Worm (Caenorhabditis elegans) whole organism, L4 larva: ENCODE data around the gene srh-111.
A peak's percentile ranks its signal among the peaks of the same experiment; 100 is the strongest.

Experiments
- F10B5.3 ChIP-seq: sonication (generic microtip); optimal IDR thresholded peaks from 2 replicates; lab custom pipeline; 2016; ENCODE audit warnings: mild to moderate bottlenecking, missing genetic modification characterization, missing compliant biosample characterization
- F37D6.2 ChIP-seq: sonication (generic microtip); optimal IDR thresholded peaks from 2 replicates; lab custom pipeline; 2016; ENCODE audit warnings: mild to moderate bottlenecking, missing genetic modification characterization, missing compliant biosample characterization
- F49E8.2 ChIP-seq: sonication (generic microtip); optimal IDR thresholded peaks from 2 replicates; lab custom pipeline; 2016; ENCODE audit warnings: missing compliant biosample characterization, mild to moderate bottlenecking, missing genetic modification characterization, borderline replicate concordance
- T20F7.1 ChIP-seq: fragments of 200-800 bp; sonication (Bioruptor generic); optimal IDR thresholded peaks from 2 replicates; lab custom pipeline; 2018; ENCODE audit warnings: mild to moderate bottlenecking, missing genetic modification characterization, missing compliant biosample characterization
- Y105C5A.15 ChIP-seq: fragments of 200-800 bp; sonication (Bioruptor generic); IDR thresholded peaks from 2 replicates; pipeline ENCODE4 v1.3.6; 2022; ENCODE audit warnings: missing genetic modification characterization, missing compliant biosample characterization
- Y75B8A.6 ChIP-seq: fragments of 200-800 bp; sonication (Bioruptor generic); IDR thresholded peaks from 2 replicates; pipeline ENCODE4 v1.3.6; 2022; ENCODE audit warnings: missing genetic modification reagents, missing genetic modification characterization, missing compliant biosample characterization
- ZK337.2 ChIP-seq: fragments of 200-800 bp; sonication (Bioruptor generic); IDR thresholded peaks from 2 replicates; pipeline ENCODE4 v1.3.6; 2022; ENCODE audit warnings: missing genetic modification reagents, missing genetic modification characterization, missing compliant biosample characterization
- aha-1 ChIP-seq: fragments of 150-350 bp; peaks from one replicate; lab custom pipeline; 2014; ENCODE audit warnings: missing biosample characterization, missing genetic modification characterization
- attf-4 ChIP-seq: sonication (generic microtip); optimal IDR thresholded peaks from 3 replicates; lab custom pipeline; 2017; ENCODE audit warnings: missing biosample characterization, missing genetic modification characterization
- ceh-20 ChIP-seq: fragments of 200-800 bp; sonication (Bioruptor generic); IDR thresholded peaks from 2 replicates; pipeline ENCODE4 v1.3.6; 2022; ENCODE audit warnings: missing genetic modification reagents, missing genetic modification characterization, missing compliant biosample characterization
- ceh-28 ChIP-seq: fragments of 150-350 bp; optimal IDR thresholded peaks from 2 replicates; lab custom pipeline; 2014; ENCODE audit warnings: missing biosample characterization, missing genetic modification reagents, missing genetic modification characterization
- ceh-32 ChIP-seq: sonication (generic microtip); optimal IDR thresholded peaks from 2 replicates; lab custom pipeline; 2016; ENCODE audit warnings: mild to moderate bottlenecking, missing genetic modification characterization, missing compliant biosample characterization; ENCODE audit not compliant: poor library complexity
- ceh-82 ChIP-seq: sonication (generic microtip); optimal IDR thresholded peaks from 2 replicates; lab custom pipeline; 2017; ENCODE audit warnings: missing biosample characterization, missing genetic modification characterization
- ctbp-1 ChIP-seq: fragments of 200-800 bp; sonication (Bioruptor generic); IDR thresholded peaks from 2 replicates; pipeline ENCODE4 v1.3.6; 2022; ENCODE audit warnings: missing genetic modification reagents, missing genetic modification characterization, missing compliant biosample characterization
- daf-12 ChIP-seq: fragments of 150-350 bp; optimal IDR thresholded peaks from 2 replicates; lab custom pipeline; 2014; ENCODE audit warnings: missing biosample characterization, missing genetic modification reagents, missing genetic modification characterization
- daf-16 ChIP-seq, 3 experiments: sonication (generic microtip); optimal IDR thresholded peaks; 2 replicates each; lab custom pipeline; 2016 to 2017; ENCODE audit warnings: missing genetic modification characterization in 3 of 3, missing genetic modification reagents in 3 of 3, mild to moderate bottlenecking in 2 of 3, missing compliant biosample characterization in 2 of 3, missing biosample characterization in 1 of 3, moderate library complexity in 1 of 3
- dmd-8 ChIP-seq: fragments of 200-800 bp; sonication (Bioruptor generic); IDR thresholded peaks from 2 replicates; pipeline ENCODE4 v1.3.6; 2022; ENCODE audit warnings: missing genetic modification characterization, missing compliant biosample characterization
- duxl-1 ChIP-seq: sonication (generic microtip); optimal IDR thresholded peaks from 2 replicates; lab custom pipeline; 2016; ENCODE audit warnings: mild to moderate bottlenecking, missing genetic modification characterization, moderate library complexity, missing compliant biosample characterization; ENCODE audit not compliant: poor library complexity
- egl-43 ChIP-seq: fragments of 200-800 bp; sonication (Bioruptor generic); IDR thresholded peaks from 2 replicates; pipeline ENCODE4 v1.3.6; 2022; ENCODE audit warnings: missing genetic modification reagents, missing genetic modification characterization, missing compliant biosample characterization
- hif-1 ChIP-seq, 2 experiments: sonication (generic microtip); optimal IDR thresholded peaks; 2 replicates each; lab custom pipeline; 2016 to 2017; ENCODE audit warnings: missing compliant biosample characterization in 2 of 2, missing genetic modification characterization in 2 of 2, missing genetic modification reagents in 2 of 2, missing genotype in 2 of 2, mild to moderate bottlenecking in 1 of 2
- lim-7 ChIP-seq: fragments of 200-800 bp; sonication (Bioruptor generic); IDR thresholded peaks from 2 replicates; pipeline ENCODE4 v1.3.6; 2022; ENCODE audit warnings: missing genetic modification characterization, missing compliant biosample characterization
- lin-39 ChIP-seq: fragments of 150-350 bp; optimal IDR thresholded peaks from 2 replicates; lab custom pipeline; 2014; ENCODE audit warnings: missing biosample characterization, missing genetic modification reagents, missing genetic modification characterization
- lir-3 ChIP-seq: sonication (generic microtip); optimal IDR thresholded peaks from 2 replicates; lab custom pipeline; 2016; ENCODE audit warnings: mild to moderate bottlenecking, missing genetic modification characterization, missing compliant biosample characterization
- lsy-2 ChIP-seq, 2 experiments: fragments of 150-350 bp in 1 of 2; sonication (generic microtip) in 1 of 2; optimal IDR thresholded peaks; 2 replicates each; lab custom pipeline; 2014 to 2017; ENCODE audit warnings: missing biosample characterization in 2 of 2, missing genetic modification characterization in 2 of 2
- mdt-29 ChIP-seq: fragments of 200-800 bp; sonication (Bioruptor generic); IDR thresholded peaks from 2 replicates; pipeline ENCODE4 v1.3.6; 2022; ENCODE audit warnings: missing genetic modification reagents, missing genetic modification characterization, missing compliant biosample characterization
- mes-2 ChIP-seq: sonication (generic microtip); optimal IDR thresholded peaks from 2 replicates; lab custom pipeline; 2016; ENCODE audit warnings: missing genotype, mild to moderate bottlenecking, missing genetic modification characterization, missing compliant biosample characterization; ENCODE audit not compliant: poor library complexity, severe bottlenecking
- nhr-10 ChIP-seq: fragments of 150-350 bp; optimal IDR thresholded peaks from 2 replicates; lab custom pipeline; 2014; ENCODE audit warnings: missing biosample characterization, missing genetic modification characterization
- nhr-11 ChIP-seq: fragments of 150-350 bp; optimal IDR thresholded peaks from 2 replicates; lab custom pipeline; 2014; ENCODE audit warnings: missing biosample characterization, missing genetic modification characterization
- nhr-41 ChIP-seq: fragments of 200-800 bp; sonication (Bioruptor generic); IDR thresholded peaks from 2 replicates; pipeline ENCODE4 v1.3.6; 2022; ENCODE audit warnings: missing genetic modification reagents, missing genetic modification characterization, missing compliant biosample characterization
- nhr-42 ChIP-seq: fragments of 200-800 bp; sonication (Bioruptor generic); IDR thresholded peaks from 2 replicates; pipeline ENCODE4 v1.3.6; 2022; ENCODE audit warnings: missing genetic modification characterization, missing compliant biosample characterization
- pqm-1 ChIP-seq: sonication (generic microtip); optimal IDR thresholded peaks from 2 replicates; lab custom pipeline; 2017; ENCODE audit warnings: missing biosample characterization, missing genetic modification characterization
- set-16 ChIP-seq: fragments of 200-800 bp; sonication (Bioruptor generic); IDR thresholded peaks from 2 replicates; pipeline ENCODE4 v1.3.6; 2022; ENCODE audit warnings: missing genetic modification reagents, missing genetic modification characterization, missing compliant biosample characterization
- tag-97 ChIP-seq: fragments of 200-800 bp; sonication (Bioruptor generic); IDR thresholded peaks from 2 replicates; pipeline ENCODE4 v1.3.6; 2022; ENCODE audit warnings: missing genetic modification characterization, missing compliant biosample characterization
- tra-1 ChIP-seq: fragments of 200-800 bp; sonication (Bioruptor generic); IDR thresholded peaks from 2 replicates; pipeline ENCODE4 v1.3.6; 2022; ENCODE audit warnings: missing genetic modification reagents, missing genetic modification characterization, missing compliant biosample characterization
- vab-7 ChIP-seq: fragments of 200-800 bp; sonication (Bioruptor generic); IDR thresholded peaks from 2 replicates; pipeline ENCODE4 v1.3.6; 2022; ENCODE audit warnings: missing genetic modification reagents, missing genetic modification characterization, missing compliant biosample characterization
- zag-1 ChIP-seq: fragments of 150-350 bp; optimal IDR thresholded peaks from 2 replicates; lab custom pipeline; 2014; ENCODE audit warnings: missing biosample characterization, missing genetic modification characterization
- zip-2 ChIP-seq: fragments of 150-350 bp; optimal IDR thresholded peaks from 2 replicates; lab custom pipeline; 2014; ENCODE audit warnings: missing biosample characterization, missing genetic modification characterization
- ztf-7 ChIP-seq: fragments of 150-350 bp; optimal IDR thresholded peaks from 2 replicates; lab custom pipeline; 2014; ENCODE audit warnings: missing biosample characterization, missing genetic modification characterization

The srh-111 gene

ce11 chrV:17530486-17530885 lies 45.5 kb upstream of the srh-111 start, which contains the start of gene C18D4.12:
Gene C18D4.12, minus strand, starts transcription at chrV:17530586.
- TF ChIP-seq mes-2 (tag; lab: Kevin White, UChicago): no peak
- TF ChIP-seq aha-1 (tag; lab: Kevin White, UChicago): peak; percentile 8

ce11 chrV:17527729-17528128 lies 42.8 kb upstream of the srh-111 start, which contains the start of gene srz-90:
Gene srz-90, plus strand, starts transcription at chrV:17528029.
- TF ChIP-seq lsy-2 (tag; optimal IDR thresholded peaks at IDR 0.05; lab: Kevin White, UChicago) (no peak), nhr-41 (GFP tag; lab: Robert Waterston, UW) (no peak), ceh-32 (tag; lab: Kevin White, UChicago) (no peak), daf-16 (GFP tag; optimal IDR thresholded peaks at IDR 0.05; lab: Kevin White, UChicago) (no peak), daf-16 (tag; optimal IDR thresholded peaks at IDR 0.05; lab: Kevin White, UChicago) (no peak), nhr-11 (tag; lab: Kevin White, UChicago) (no peak), hif-1 (tag; optimal IDR thresholded peaks at IDR 0.05; lab: Kevin White, UChicago) (no peak), duxl-1 (tag; lab: Kevin White, UChicago) (no peak), attf-4 (tag; lab: Kevin White, UChicago) (no peak), daf-12 (tag; lab: Kevin White, UChicago) (no peak), nhr-10 (tag; lab: Kevin White, UChicago) (no peak), ceh-28 (no peak), zip-2 (no peak), lir-3 (no peak), ZK337.2 (GFP tag; lab: Robert Waterston, UW) (no peak), zag-1 (no peak), mdt-29 (no peak)

ce11 chrV:17520735-17521134 lies 35.8 kb upstream of the srh-111 start, which contains the start of gene fbxa-136:
Gene fbxa-136, plus strand, starts transcription at chrV:17521035.
- TF ChIP-seq ceh-20 (GFP tag; lab: Robert Waterston, UW): no peak
- TF ChIP-seq ctbp-1 (GFP tag; lab: Robert Waterston, UW): no peak
- TF ChIP-seq F37D6.2: no peak
- no peak for TF ChIP-seq lim-7 (GFP tag; lab: Robert Waterston, UW)
- TF ChIP-seq, all 104 proteins: peak for 0

- TF ChIP-seq lin-39 (tag; lab: Kevin White, UChicago) (no peak), lim-7 (GFP tag; lab: Robert Waterston, UW) (peak; percentile 28; the same call in 1 of the 2 replicates), vab-7 (0 out of 2 replicates have a peak, but pooled peaks have one; percentile 26)
- TF ChIP-seq, all 104 proteins: peak for 2
Observed at ce11 chrV:17513831-17514230, 28.9 kb upstream of the srh-111 start.

- TF ChIP-seq set-16: peak; percentile 67
- no peak for TF ChIP-seq ceh-82 (tag; lab: Kevin White, UChicago)
Observed at ce11 chrV:17512763-17513162, 27.8 kb upstream of the srh-111 start.

- TF ChIP-seq dmd-8: no peak
- no peak for TF ChIP-seq F10B5.3 (tag; lab: Kevin White, UChicago)
- TF ChIP-seq Y75B8A.6 (GFP tag; lab: Robert Waterston, UW): no peak
- TF ChIP-seq tag-97 (GFP tag; lab: Robert Waterston, UW): no peak
- TF ChIP-seq attf-4 (tag; lab: Kevin White, UChicago): no peak
- TF ChIP-seq tra-1 (GFP tag; lab: Robert Waterston, UW): no peak
- TF ChIP-seq T20F7.1 (GFP tag; lab: Kevin White, UChicago): no peak
- TF ChIP-seq pqm-1 (tag; lab: Kevin White, UChicago): no peak
- TF ChIP-seq zag-1: no peak
- no peak for TF ChIP-seq ztf-7 (tag; lab: Kevin White, UChicago)
- TF ChIP-seq Y105C5A.15 (GFP tag; lab: Robert Waterston, UW): no peak
- no peak for TF ChIP-seq nhr-11 (tag; lab: Kevin White, UChicago)
- no peak for TF ChIP-seq nhr-42 (GFP tag; lab: Robert Waterston, UW)
- no peak for TF ChIP-seq egl-43
- TF ChIP-seq daf-16 (GFP tag; optimal IDR thresholded peaks at IDR 0.05; lab: Kevin White, UChicago): no peak
- no peak for TF ChIP-seq daf-16 (tag; optimal IDR thresholded peaks at IDR 0.05; lab: Kevin White, UChicago)
- no peak for TF ChIP-seq F49E8.2
- TF ChIP-seq mes-2 (tag; lab: Kevin White, UChicago): no peak
- TF ChIP-seq, all 104 proteins: peak for 0
Observed at ce11 chrV:17508493-17508892, 23.5 kb upstream of the srh-111 start, which contains the start of gene srw-32. Gene srw-32, plus strand, starts transcription at chrV:17508793.
